Fruit fly (Drosophila melanogaster) whole organism, embryonic: ENCODE data around the gene CG33483.

ENCODE experiments used
- Abd-B ChIP-seq: fragments of 200-800 bp; sonication (Bioruptor generic); optimal IDR thresholded peaks from 2 replicates; lab custom pipeline; 2018; ENCODE audit warnings: missing biosample characterization, mild to moderate bottlenecking, missing genetic modification characterization, moderate library complexity
- B-H2 ChIP-seq: fragments of 200-800 bp; sonication (Bioruptor generic); optimal IDR thresholded peaks from 2 replicates; lab custom pipeline; 2018; ENCODE audit warnings: missing biosample characterization, mild to moderate bottlenecking, missing genetic modification characterization
- BtbVII ChIP-seq: fragments of 200-800 bp; sonication (Bioruptor generic); optimal IDR thresholded peaks from 3 replicates; lab custom pipeline; 2017; ENCODE audit warnings: missing biosample characterization, mild to moderate bottlenecking, missing genetic modification characterization
- CG10462 ChIP-seq: fragments of 200-800 bp; sonication (Bioruptor generic); optimal IDR thresholded peaks from 2 replicates; lab custom pipeline; 2016; ENCODE audit warnings: missing biosample characterization, missing genetic modification characterization
- CG11085 ChIP-seq: fragments of 200-800 bp; sonication (Bioruptor generic); IDR thresholded peaks from 2 replicates; pipeline ENCODE4 v1.3.6; 2022; ENCODE audit warnings: missing biosample characterization, missing genetic modification characterization
- CG12391 ChIP-seq: fragments of 200-800 bp; sonication (Bioruptor generic); optimal IDR thresholded peaks from 3 replicates; lab custom pipeline; 2018; ENCODE audit warnings: missing biosample characterization, mild to moderate bottlenecking, missing genetic modification characterization, moderate library complexity
- CG13424 ChIP-seq: fragments of 200-800 bp; sonication (Bioruptor generic); optimal IDR thresholded peaks from 2 replicates; lab custom pipeline; 2019; ENCODE audit warnings: missing biosample characterization, mild to moderate bottlenecking, missing genetic modification characterization, moderate library complexity
- CG15696 ChIP-seq: fragments of 200-800 bp; sonication (Bioruptor generic); optimal IDR thresholded peaks from 2 replicates; lab custom pipeline; 2019; ENCODE audit warnings: missing biosample characterization, mild to moderate bottlenecking, missing genetic modification characterization, moderate library complexity
- CG17361 ChIP-seq: fragments of 200-800 bp; sonication (Bioruptor generic); IDR thresholded peaks from 3 replicates; pipeline ENCODE4 v1.3.6; 2022; ENCODE audit warnings: missing biosample characterization, missing genetic modification characterization
- CG17612 ChIP-seq: fragments of 200-800 bp; sonication (Bioruptor generic); IDR thresholded peaks from 2 replicates; pipeline ENCODE4 v1.3.6; 2022; ENCODE audit warnings: missing biosample characterization, missing genetic modification characterization
- CG17829 ChIP-seq: fragments of 200-800 bp; optimal IDR thresholded peaks from 2 replicates; lab custom pipeline; 2019; ENCODE audit warnings: missing biosample characterization, mild to moderate bottlenecking, missing genetic modification characterization, moderate library complexity
- CG2116 ChIP-seq: fragments of 200-800 bp; sonication (Bioruptor generic); optimal IDR thresholded peaks from 3 replicates; lab custom pipeline; 2018; ENCODE audit warnings: missing biosample characterization, mild to moderate bottlenecking, missing genetic modification characterization
- CG2202 ChIP-seq: fragments of 200-800 bp; sonication (Bioruptor generic); optimal IDR thresholded peaks from 2 replicates; lab custom pipeline; 2018; ENCODE audit warnings: missing biosample characterization, mild to moderate bottlenecking, missing genetic modification characterization
- CG34224 ChIP-seq: fragments of 200-800 bp; sonication (Bioruptor generic); IDR thresholded peaks from 3 replicates; pipeline ENCODE4 v1.3.6; 2022; ENCODE audit warnings: missing biosample characterization, missing genetic modification characterization; ENCODE audit not compliant: partially characterized antibody
- CG34376 ChIP-seq: fragments of 200-800 bp; sonication (Bioruptor generic); optimal IDR thresholded peaks from 2 replicates; lab custom pipeline; 2018; ENCODE audit warnings: missing biosample characterization, mild to moderate bottlenecking, missing genetic modification characterization
- CG34422 ChIP-seq: fragments of 200-800 bp; sonication (Bioruptor generic); IDR thresholded peaks from 3 replicates; pipeline ENCODE4 v1.3.6; 2022; ENCODE audit warnings: missing biosample characterization, missing genetic modification characterization
- CG4424 ChIP-seq: fragments of 200-800 bp; sonication (Bioruptor generic); optimal IDR thresholded peaks from 3 replicates; lab custom pipeline; 2016; ENCODE audit warnings: missing biosample characterization, missing genetic modification characterization
- CG8478 ChIP-seq: fragments of >200 bp; optimal IDR thresholded peaks from 2 replicates; lab custom pipeline; 2018
- CrebB ChIP-seq: fragments of 200-800 bp; sonication (Bioruptor generic); optimal IDR thresholded peaks from 3 replicates; lab custom pipeline; 2018; ENCODE audit warnings: missing biosample characterization, mild to moderate bottlenecking, missing genetic modification characterization
- E2f2 ChIP-seq: fragments of 200-800 bp; sonication (Bioruptor generic); IDR thresholded peaks from 2 replicates; pipeline ENCODE4 v1.3.6; 2022; ENCODE audit warnings: missing biosample characterization, missing genetic modification characterization
- Ets65A ChIP-seq: fragments of 200-800 bp; sonication (Bioruptor generic); peaks from one replicate; lab custom pipeline; 2016; ENCODE audit warnings: missing biosample characterization, missing genetic modification characterization
- Ets97D ChIP-seq: fragments of 200-800 bp; sonication (Bioruptor generic); optimal IDR thresholded peaks from 3 replicates; lab custom pipeline; 2016; ENCODE audit warnings: missing biosample characterization, missing genetic modification characterization
- Fer1 ChIP-seq: fragments of 200-800 bp; sonication (Bioruptor generic); optimal IDR thresholded peaks from 2 replicates; lab custom pipeline; 2017; ENCODE audit warnings: missing biosample characterization, mild to moderate bottlenecking, missing genetic modification characterization
- HmgZ ChIP-seq: fragments of 200-800 bp; sonication (Bioruptor generic); optimal IDR thresholded peaks from 2 replicates; lab custom pipeline; 2018; ENCODE audit warnings: missing biosample characterization, mild to moderate bottlenecking, missing genetic modification characterization
- Lim3 ChIP-seq: fragments of 200-800 bp; sonication (Bioruptor generic); IDR thresholded peaks from 2 replicates; pipeline ENCODE4 v1.3.6; 2022; ENCODE audit warnings: missing biosample characterization, missing genetic modification characterization
- Mad ChIP-seq: fragments of 200-800 bp; sonication (Bioruptor generic); optimal IDR thresholded peaks from 2 replicates; lab custom pipeline; 2016; ENCODE audit warnings: missing biosample characterization, missing genetic modification characterization
- NFAT ChIP-seq: fragments of 200-800 bp; sonication (Bioruptor generic); IDR thresholded peaks from 2 replicates; pipeline ENCODE4 v1.3.6; 2022; ENCODE audit warnings: missing biosample characterization, missing genetic modification characterization
- Sox102F ChIP-seq: fragments of 200-800 bp; sonication (Bioruptor generic); optimal IDR thresholded peaks from 2 replicates; lab custom pipeline; 2018; ENCODE audit warnings: missing biosample characterization, mild to moderate bottlenecking, missing genetic modification characterization, moderate library complexity
- Ssrp ChIP-seq: fragments of 200-800 bp; sonication (Bioruptor generic); optimal IDR thresholded peaks from 2 replicates; lab custom pipeline; 2018; ENCODE audit warnings: missing biosample characterization, mild to moderate bottlenecking, missing genetic modification characterization, moderate library complexity
- abd-A ChIP-seq: fragments of 200-800 bp; sonication (Bioruptor generic); optimal IDR thresholded peaks from 3 replicates; lab custom pipeline; 2019; ENCODE audit warnings: missing biosample characterization, mild to moderate bottlenecking, missing genetic modification characterization, moderate library complexity
- bigmax ChIP-seq: fragments of 200-800 bp; sonication (Bioruptor generic); optimal IDR thresholded peaks from 2 replicates; lab custom pipeline; 2018; ENCODE audit warnings: missing biosample characterization, mild to moderate bottlenecking, missing genetic modification characterization
- chm ChIP-seq: fragments of 200-800 bp; sonication (Bioruptor generic); IDR thresholded peaks from 2 replicates; pipeline ENCODE4 v1.3.6; 2022; ENCODE audit warnings: missing biosample characterization, missing genetic modification characterization
- disco-r ChIP-seq: fragments of 200-800 bp; sonication (Bioruptor generic); optimal IDR thresholded peaks from 2 replicates; lab custom pipeline; 2016; ENCODE audit warnings: missing biosample characterization, missing genetic modification characterization
- dmrt99B ChIP-seq: fragments of 200-800 bp; sonication (Bioruptor generic); optimal IDR thresholded peaks from 2 replicates; lab custom pipeline; 2018; ENCODE audit warnings: missing biosample characterization, mild to moderate bottlenecking, missing genetic modification characterization, moderate library complexity
- fru ChIP-seq: fragments of >200 bp; optimal IDR thresholded peaks from 2 replicates; lab custom pipeline; 2017
- gem ChIP-seq: fragments of 200-800 bp; sonication (Bioruptor generic); optimal IDR thresholded peaks from 2 replicates; lab custom pipeline; 2019; ENCODE audit warnings: missing biosample characterization, mild to moderate bottlenecking, missing genetic modification characterization, moderate library complexity
- gsb-n ChIP-seq: fragments of 200-800 bp; sonication (Bioruptor generic); optimal IDR thresholded peaks from 3 replicates; lab custom pipeline; 2018; ENCODE audit warnings: missing biosample characterization, mild to moderate bottlenecking, missing genetic modification characterization
- hbn ChIP-seq: fragments of 200-800 bp; sonication (Bioruptor generic); IDR thresholded peaks from 2 replicates; pipeline ENCODE4 v1.3.6; 2022; ENCODE audit warnings: missing biosample characterization, missing genetic modification characterization; ENCODE audit not compliant: partially characterized antibody
- inv ChIP-seq: fragments of 200-800 bp; sonication (Bioruptor generic); IDR thresholded peaks from 2 replicates; pipeline ENCODE4 v1.3.6; 2022; ENCODE audit warnings: missing biosample characterization, missing genetic modification characterization; ENCODE audit not compliant: partially characterized antibody
- knrl ChIP-seq: fragments of 200-800 bp; sonication (Bioruptor generic); IDR thresholded peaks from 3 replicates; pipeline ENCODE4 v1.3.6; 2022; ENCODE audit warnings: missing biosample characterization, missing genetic modification characterization; ENCODE audit not compliant: partially characterized antibody
- luna ChIP-seq: fragments of 200-800 bp; sonication (Bioruptor generic); optimal IDR thresholded peaks from 2 replicates; lab custom pipeline; 2016; ENCODE audit warnings: missing biosample characterization, missing genetic modification characterization
- pho ChIP-seq: fragments of 200-800 bp; sonication (Bioruptor generic); optimal IDR thresholded peaks from 2 replicates; lab custom pipeline; 2016; ENCODE audit warnings: missing biosample characterization, missing genetic modification characterization
- ranshi ChIP-seq: fragments of 200-800 bp; sonication (Bioruptor generic); IDR thresholded peaks from 2 replicates; pipeline ENCODE4 v1.3.6; 2022; ENCODE audit warnings: missing biosample characterization, missing genetic modification characterization
- rib ChIP-seq: fragments of 200-800 bp; sonication (Bioruptor generic); IDR thresholded peaks from 2 replicates; pipeline ENCODE4 v1.3.6; 2022; ENCODE audit warnings: missing biosample characterization, missing genetic modification characterization
- slbo ChIP-seq: fragments of 200-800 bp; sonication (Bioruptor generic); IDR thresholded peaks from 2 replicates; pipeline ENCODE4 v1.3.6; 2022; ENCODE audit warnings: missing biosample characterization, missing genetic modification characterization
- sqz ChIP-seq: fragments of 200-800 bp; sonication (Bioruptor generic); optimal IDR thresholded peaks from 3 replicates; lab custom pipeline; 2018; ENCODE audit warnings: missing biosample characterization, mild to moderate bottlenecking, missing genetic modification characterization
- ssp ChIP-seq: fragments of 200-800 bp; sonication (Bioruptor generic); IDR thresholded peaks from 2 replicates; pipeline ENCODE4 v1.3.6; 2022; ENCODE audit warnings: missing biosample characterization, missing genetic modification characterization
- unpg ChIP-seq: fragments of 200-800 bp; sonication (Bioruptor generic); optimal IDR thresholded peaks from 3 replicates; lab custom pipeline; 2018; ENCODE audit warnings: missing biosample characterization, mild to moderate bottlenecking, missing genetic modification characterization, moderate library complexity
- zen ChIP-seq: fragments of 200-800 bp; sonication (Bioruptor generic); optimal IDR thresholded peaks from 3 replicates; lab custom pipeline; 2018; ENCODE audit warnings: missing biosample characterization, mild to moderate bottlenecking, missing genetic modification characterization, moderate library complexity
- zf30C ChIP-seq: fragments of 200-800 bp; sonication (Bioruptor generic); optimal IDR thresholded peaks from 3 replicates; lab custom pipeline; 2018; ENCODE audit warnings: missing biosample characterization, mild to moderate bottlenecking, missing genetic modification characterization

The CG33483 gene

dm6 chr3R:30888550-30889259, 13.3 kb downstream of the CG33483 start, which contains the start of gene Sap-r (continued):
- TF ChIP-seq Ets97D (GFP tag; lab: Kevin White, UChicago) (peak; percentile 89), B-H2 (peak; percentile 52), zf30C (GFP tag; lab: Kevin White, UChicago) (no peak), CG34422 (0 out of 3 replicates have a peak, but pooled peaks have one; percentile 12), hbn (GFP tag; lab: Robert Waterston, UW) (peak; percentile 72), CG34376 (GFP tag; lab: Kevin White, UChicago) (peak; percentile 8), Sox102F (GFP tag; lab: Kevin White, UChicago) (no peak), Abd-B (GFP tag; lab: Kevin White, UChicago) (peak; percentile 87), slbo (GFP tag; lab: Robert Waterston, UW) (peak; percentile 33; the same call in 1 of the 2 replicates), Lim3 (GFP tag; lab: Robert Waterston, UW) (no peak), pho (peak; percentile 24), CG17612 (GFP tag; lab: Robert Waterston, UW) (no peak), CG17829 (peak; percentile 64), CG12391 (peak; percentile 22), CG10462 (GFP tag; lab: Kevin White, UChicago) (no peak), sqz (GFP tag; lab: Kevin White, UChicago) (peak; percentile 81), Ssrp (tag; lab: Kevin White, UChicago) (no peak), CG13424 (tag; lab: Kevin White, UChicago) (peak; percentile 8), knrl (GFP tag; lab: Robert Waterston, UW) (peak; percentile 89), chm (GFP tag; lab: Robert Waterston, UW) (peak; percentile 16; the same call in 1 of the 2 replicates), CG17361 (GFP tag; lab: Robert Waterston, UW) (0 out of 3 replicates have a peak, but pooled peaks have one; percentile 15), gsb-n (tag; lab: Kevin White, UChicago) (peak; percentile 28), Mad (GFP tag; lab: Kevin White, UChicago) (peak; percentile 31), gem (tag; lab: Kevin White, UChicago) (no peak), fru (lab: Kevin White, UChicago) (no peak), E2f2 (GFP tag; lab: Robert Waterston, UW) (peak; percentile 38; the same call in 1 of the 2 replicates), abd-A (tag; lab: Kevin White, UChicago) (peak; percentile 91), zen (tag; lab: Kevin White, UChicago) (peak; percentile 77), CG34224 (GFP tag; lab: Robert Waterston, UW) (peak; percentile 75), CG11085 (no peak), BtbVII (GFP tag; lab: Kevin White, UChicago) (no peak), CG2202 (tag; lab: Kevin White, UChicago) (no peak), luna (GFP tag; lab: Kevin White, UChicago) (no peak), unpg (GFP tag; lab: Kevin White, UChicago) (no peak), CG2116 (GFP tag; lab: Kevin White, UChicago) (peak; percentile 28), HmgZ (tag; lab: Kevin White, UChicago) (peak; percentile 84), CG4424 (GFP tag; lab: Kevin White, UChicago) (no peak), inv (GFP tag; lab: Robert Waterston, UW) (peak; percentile 77; the same call in 1 of the 2 replicates), CrebB (tag; lab: Kevin White, UChicago) (peak; percentile 41), rib (GFP tag; lab: Robert Waterston, UW) (no peak), disco-r (GFP tag; lab: Kevin White, UChicago) (no peak), Fer1 (GFP tag; lab: Kevin White, UChicago) (peak; percentile 50), bigmax (GFP tag; lab: Kevin White, UChicago) (no peak), Ets65A (peak; percentile 67), CG15696 (tag; lab: Kevin White, UChicago) (no peak), dmrt99B (no peak), CG8478 (lab: Kevin White, UChicago) (no peak), ranshi (GFP tag; lab: Robert Waterston, UW) (no peak), ssp (no peak), NFAT (GFP tag; lab: Robert Waterston, UW) (peak; percentile 7; the same call in 1 of the 2 replicates)
